Worm (Caenorhabditis elegans): ENCODE results near the gene lin-23.
A peak's percentile ranks its signal among the peaks of the same experiment; 100 is the strongest.

- TF ChIP-seq lir-3 (tag; optimal IDR thresholded peaks at IDR 0.05; ENCODE audit: poor library complexity) (peak; percentile 49), ces-1 (GFP tag; optimal IDR thresholded peaks at IDR 0.05) (no peak), pqm-1 (tag; optimal IDR thresholded peaks at IDR 0.05) (no peak), egl-13 (tag; optimal IDR thresholded peaks at IDR 0.05) (peak; percentile 21), alr-1 (tag; optimal IDR thresholded peaks at IDR 0.05; ENCODE audit: borderline replicate concordance) (no peak), mdl-1 (tag; optimal IDR thresholded peaks at IDR 0.05) (peak in 1 of 2 experiments; percentile 61), lin-13 (GFP tag; optimal IDR thresholded peaks at IDR 0.05) (peak; percentile 69), sptf-1 (tag; optimal IDR thresholded peaks at IDR 0.05) (no peak), snpc-4 (tag; optimal IDR thresholded peaks at IDR 0.05) (peak; percentile 16), fkh-10 (GFP tag; optimal IDR thresholded peaks at IDR 0.05) (no peak), skn-1 (tag; optimal IDR thresholded peaks at IDR 0.05) (peak; percentile 54), ztf-11 (tag; optimal IDR thresholded peaks at IDR 0.05) (no peak), ama-1 (optimal IDR thresholded peaks at IDR 0.05) (no peak), unc-62 (GFP tag; optimal IDR thresholded peaks at IDR 0.05) (no peak)
These were observed 15.4 kb upstream of the lin-23 start, which contains the start of gene C32D5.11 for ce11 chrII:6355396-6356346.
